Worm (Caenorhabditis elegans) whole organism, L2 larva: ENCODE results near the gene cct-8.

Experiments
- C34F6.9 ChIP-seq: fragments of 150-350 bp; optimal IDR thresholded peaks from 2 replicates; lab custom pipeline; 2014; ENCODE audit warnings: missing biosample characterization, missing genetic modification characterization
- F13H6.1 ChIP-seq: sonication (generic microtip); optimal IDR thresholded peaks from 2 replicates; lab custom pipeline; 2016; ENCODE audit warnings: missing genetic modification characterization, missing compliant biosample characterization
- R02D3.7 ChIP-seq: fragments of 150-350 bp; optimal IDR thresholded peaks from 2 replicates; lab custom pipeline; 2014; ENCODE audit warnings: missing biosample characterization, missing genetic modification characterization
- Y55F3AM.14 ChIP-seq: fragments of 200-800 bp; sonication (Bioruptor generic); optimal IDR thresholded peaks from 2 replicates; lab custom pipeline; 2018; ENCODE audit warnings: mild to moderate bottlenecking, missing genetic modification characterization, missing compliant biosample characterization
- ZK546.5 ChIP-seq: sonication (generic microtip); optimal IDR thresholded peaks from 2 replicates; lab custom pipeline; 2017; ENCODE audit warnings: missing biosample characterization, missing genetic modification characterization
- alr-1 ChIP-seq: fragments of 150-350 bp; optimal IDR thresholded peaks from 2 replicates; lab custom pipeline; 2014; ENCODE audit warnings: missing biosample characterization, missing genetic modification characterization
- aly-2 ChIP-seq: fragments of 150-350 bp; optimal IDR thresholded peaks from 2 replicates; lab custom pipeline; 2014; ENCODE audit warnings: missing biosample characterization, missing genetic modification characterization
- ama-1 ChIP-seq: fragments of 150-350 bp; optimal IDR thresholded peaks from 2 replicates; lab custom pipeline; 2018; ENCODE audit warnings: inconsistent platforms
- blmp-1 ChIP-seq: sonication (generic microtip); optimal IDR thresholded peaks from 2 replicates; lab custom pipeline; 2017; ENCODE audit warnings: missing genetic modification characterization, mild to moderate bottlenecking, missing compliant biosample characterization, antibody characterized with exemption, moderate library complexity; ENCODE audit not compliant: insufficient read depth
- ceh-16 ChIP-seq: fragments of 150-350 bp; optimal IDR thresholded peaks from 2 replicates; lab custom pipeline; 2014; ENCODE audit warnings: missing biosample characterization, missing genetic modification characterization
- ceh-82 ChIP-seq: fragments of 150-350 bp; optimal IDR thresholded peaks from 2 replicates; lab custom pipeline; 2014; ENCODE audit warnings: missing biosample characterization, missing genetic modification characterization
- crh-2 ChIP-seq: sonication (generic microtip); optimal IDR thresholded peaks from 2 replicates; lab custom pipeline; 2017; ENCODE audit warnings: missing biosample characterization, missing genetic modification characterization
- egl-27 ChIP-seq: sonication (generic microtip); optimal IDR thresholded peaks from 3 replicates; lab custom pipeline; 2017; ENCODE audit warnings: missing biosample characterization, missing genetic modification reagents, missing genetic modification characterization
- elt-1 ChIP-seq: fragments of 150-350 bp; optimal IDR thresholded peaks from 2 replicates; lab custom pipeline; 2014; ENCODE audit warnings: missing biosample characterization, missing genetic modification characterization
- fos-1 ChIP-seq: fragments of 150-350 bp; optimal IDR thresholded peaks from 2 replicates; lab custom pipeline; 2014; ENCODE audit warnings: missing biosample characterization, missing genetic modification characterization
- gmeb-1 ChIP-seq: fragments of 150-350 bp; optimal IDR thresholded peaks from 2 replicates; lab custom pipeline; 2014; ENCODE audit warnings: missing biosample characterization, missing genetic modification characterization
- lin-11 ChIP-seq: fragments of 150-350 bp; sonication (generic microtip); optimal IDR thresholded peaks from 2 replicates; lab custom pipeline; 2014; ENCODE audit warnings: missing biosample characterization, missing genetic modification characterization, inconsistent platforms, mixed read lengths
- lin-39 ChIP-seq: fragments of 150-350 bp; optimal IDR thresholded peaks from 2 replicates; lab custom pipeline; 2014; ENCODE audit warnings: missing biosample characterization, missing genetic modification reagents, missing genetic modification characterization
- lsy-2 ChIP-seq, 2 experiments: fragments of 150-350 bp in 1 of 2; sonication (generic microtip) in 1 of 2; optimal IDR thresholded peaks; 2 replicates each; lab custom pipeline; 2014 to 2017; ENCODE audit warnings: missing biosample characterization in 2 of 2, missing genetic modification characterization in 2 of 2
- mab-5 ChIP-seq: fragments of 150-350 bp; optimal IDR thresholded peaks from 2 replicates; lab custom pipeline; 2014; ENCODE audit warnings: missing biosample characterization, missing genetic modification characterization
- mdl-1 ChIP-seq, 2 experiments: fragments of 150-350 bp in 1 of 2; sonication (generic microtip) in 1 of 2; optimal IDR thresholded peaks; 2 replicates each; lab custom pipeline; 2017; ENCODE audit warnings: missing biosample characterization in 2 of 2, missing genetic modification characterization in 2 of 2
- nhr-11 ChIP-seq: fragments of 150-350 bp; optimal IDR thresholded peaks from 2 replicates; lab custom pipeline; 2014; ENCODE audit warnings: missing biosample characterization, missing genetic modification characterization
- nhr-12 ChIP-seq: fragments of 150-350 bp; optimal IDR thresholded peaks from 2 replicates; lab custom pipeline; 2014; ENCODE audit warnings: missing biosample characterization, missing genetic modification characterization
- nhr-129 ChIP-seq: fragments of 150-350 bp; optimal IDR thresholded peaks from 2 replicates; lab custom pipeline; 2014; ENCODE audit warnings: missing biosample characterization, missing genetic modification characterization
- nhr-237 ChIP-seq: fragments of 150-350 bp; optimal IDR thresholded peaks from 2 replicates; lab custom pipeline; 2014; ENCODE audit warnings: missing biosample characterization, missing genetic modification characterization
- nhr-25 ChIP-seq: fragments of 150-350 bp; sonication (generic microtip); optimal IDR thresholded peaks from 3 replicates; lab custom pipeline; 2014; ENCODE audit warnings: missing biosample characterization, missing genetic modification characterization
- nhr-6 ChIP-seq: fragments of 150-350 bp; optimal IDR thresholded peaks from 2 replicates; lab custom pipeline; 2014; ENCODE audit warnings: missing biosample characterization, missing genetic modification characterization
- peb-1 ChIP-seq: fragments of 150-350 bp; optimal IDR thresholded peaks from 2 replicates; lab custom pipeline; 2014; ENCODE audit warnings: missing biosample characterization, missing genetic modification characterization
- skn-1 ChIP-seq: sonication (generic microtip); optimal IDR thresholded peaks from 2 replicates; lab custom pipeline; 2017; ENCODE audit warnings: missing biosample characterization, missing genetic modification characterization
- sma-3 ChIP-seq: sonication (generic microtip); optimal IDR thresholded peaks from 2 replicates; lab custom pipeline; 2016; ENCODE audit warnings: missing genetic modification reagents, missing genetic modification characterization, missing compliant biosample characterization
- sma-9 ChIP-seq, 2 experiments: fragments of 150-350 bp in 1 of 2; sonication (generic microtip) in 1 of 2; optimal IDR thresholded peaks; 2 replicates each; lab custom pipeline; 2014 to 2016; ENCODE audit warnings: missing genetic modification characterization in 2 of 2, mild to moderate bottlenecking in 1 of 2, missing biosample characterization in 1 of 2, missing compliant biosample characterization in 1 of 2, missing genetic modification reagents in 1 of 2, moderate library complexity in 1 of 2
- unc-39 ChIP-seq: fragments of 150-350 bp; optimal IDR thresholded peaks from 2 replicates; lab custom pipeline; 2014; ENCODE audit warnings: missing biosample characterization, missing genetic modification characterization
- unc-55 ChIP-seq: fragments of 150-350 bp; sonication (generic microtip); optimal IDR thresholded peaks from 3 replicates; lab custom pipeline; 2014; ENCODE audit warnings: missing biosample characterization, missing genetic modification reagents, missing genetic modification characterization
- ztf-11 ChIP-seq: sonication (generic microtip); optimal IDR thresholded peaks from 2 replicates; lab custom pipeline; 2017; ENCODE audit warnings: missing biosample characterization, missing genetic modification characterization
- ztf-4 ChIP-seq: fragments of 150-350 bp; optimal IDR thresholded peaks from 2 replicates; lab custom pipeline; 2014; ENCODE audit warnings: missing biosample characterization, missing genetic modification characterization

Gene cct-8

DNA sequence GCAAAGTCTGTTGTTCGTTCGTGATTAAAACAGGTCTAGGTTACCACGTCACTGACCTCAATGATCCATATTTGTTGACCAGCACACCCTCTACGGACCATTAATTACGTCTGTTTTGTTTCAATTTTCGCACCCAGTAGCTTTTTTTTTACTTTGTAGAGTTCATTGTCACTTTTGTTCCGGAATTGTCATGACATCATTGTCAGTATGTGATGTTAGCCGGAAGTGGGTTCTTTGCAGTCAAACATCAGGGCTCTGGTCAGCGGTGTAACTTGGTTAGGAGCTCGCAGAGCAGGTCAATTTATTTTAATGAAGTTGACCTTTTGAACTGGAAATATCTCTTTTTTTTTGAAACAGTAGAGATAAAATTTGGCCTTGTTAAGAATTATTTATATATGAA is 42.9 kb upstream of the cct-8 start, which contains the start of gene C44B12.6:
TSS of gene C44B12.6 (minus strand) at position 101 of the 400 bp plus-strand sequence.
- TF ChIP-seq unc-39 (tag; lab: Kevin White, UChicago) (no peak), elt-1 (tag; lab: Kevin White, UChicago) (no peak), ceh-16 (tag; lab: Kevin White, UChicago) (no peak), lin-39 (no peak)

DNA sequence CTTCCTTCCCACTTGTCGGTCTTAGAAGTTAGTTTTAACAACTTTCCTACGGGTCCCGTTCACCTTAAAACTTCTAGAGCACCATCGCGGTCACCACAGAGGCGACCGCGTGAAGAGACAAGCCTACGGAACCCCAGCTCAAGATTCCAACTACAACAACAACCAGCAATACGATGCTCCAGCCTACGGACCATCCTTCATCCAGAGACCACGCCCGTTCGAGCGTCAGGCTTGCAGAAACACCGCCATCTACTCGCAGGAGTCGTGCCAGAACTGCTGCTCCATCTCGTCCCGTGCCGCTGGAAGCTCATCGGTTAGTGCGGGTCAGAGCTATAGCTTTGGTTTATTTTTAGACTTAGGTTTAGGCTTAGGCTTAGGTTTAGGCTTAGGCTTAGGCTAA is 34.1 kb upstream of the cct-8 start:
- TF ChIP-seq nhr-237 (tag; lab: Kevin White, UChicago): no peak

DNA sequence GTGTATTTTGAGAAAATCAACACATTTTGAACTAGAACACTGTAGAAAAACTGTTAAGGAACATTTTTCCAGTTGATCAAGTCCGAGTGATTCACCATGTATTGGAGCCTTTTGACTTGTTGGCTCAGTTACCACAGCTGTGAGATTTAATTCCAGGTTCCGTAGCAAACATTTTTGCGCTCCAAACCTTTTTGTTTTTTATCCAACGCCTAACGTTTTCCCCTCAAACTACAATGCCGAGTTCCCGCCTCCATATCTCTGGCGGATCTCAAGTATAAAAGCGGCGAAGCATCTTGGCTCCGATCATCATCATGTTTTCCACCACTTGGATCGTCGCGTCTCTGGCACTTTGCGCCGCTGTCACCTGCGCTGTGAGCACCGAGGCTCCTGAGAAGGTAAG is 32.8 kb upstream of the cct-8 start, which contains the start of gene perm-2:
TSS of gene perm-2 (plus strand) at position 301 of the 400 bp plus-strand sequence.
- TF ChIP-seq ZK546.5 (no peak), lin-11 (tag; lab: Kevin White, UChicago) (no peak), unc-55 (no peak), ceh-16 (tag; lab: Kevin White, UChicago) (no peak), mdl-1 (tag; optimal IDR thresholded peaks at IDR 0.05; lab: Kevin White, UChicago) (no peak), ama-1 (lab: Kevin White, UChicago) (no peak), crh-2 (tag; lab: Kevin White, UChicago) (no peak), aly-2 (tag; lab: Kevin White, UChicago) (no peak), nhr-11 (tag; lab: Kevin White, UChicago) (no peak), egl-27 (tag; lab: Kevin White, UChicago) (no peak), nhr-25 (tag; lab: Kevin White, UChicago) (no peak), Y55F3AM.14 (no peak), R02D3.7 (tag; lab: Kevin White, UChicago) (no peak), elt-1 (tag; lab: Kevin White, UChicago) (no peak), nhr-237 (tag; lab: Kevin White, UChicago) (no peak)

DNA sequence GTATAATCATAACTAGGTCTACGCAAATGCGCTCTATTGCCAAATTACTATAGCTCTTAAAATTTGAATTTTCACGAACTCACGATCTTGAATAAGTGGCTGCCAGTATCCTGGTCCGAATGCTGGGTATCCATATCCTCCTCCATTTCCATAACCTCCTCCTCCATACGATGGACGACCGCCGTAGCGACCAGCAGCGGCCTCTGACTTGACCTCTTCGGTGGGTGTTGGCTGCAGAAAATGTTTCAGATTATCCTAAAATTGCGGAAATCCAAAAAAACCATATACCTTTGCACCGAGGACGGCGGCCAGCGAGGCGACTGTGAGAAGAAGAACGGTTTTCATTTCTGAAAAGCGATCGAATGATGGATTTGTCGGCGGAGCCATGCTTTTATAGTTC is 31.0 kb upstream of the cct-8 start, which contains the start of gene perm-4:
TSS of gene perm-4 (minus strand) at position 367 of the 400 bp plus-strand sequence.
- TF ChIP-seq peb-1 (tag; lab: Kevin White, UChicago) (no peak), sma-9 (GFP tag; optimal IDR thresholded peaks at IDR 0.05; lab: Kevin White, UChicago) (no peak), sma-9 (tag; optimal IDR thresholded peaks at IDR 0.05; lab: Kevin White, UChicago) (no peak), ztf-4 (tag; lab: Kevin White, UChicago) (no peak), nhr-6 (tag; lab: Kevin White, UChicago) (no peak), ceh-82 (tag; lab: Kevin White, UChicago) (no peak), unc-39 (tag; lab: Kevin White, UChicago) (no peak), lin-39 (no peak), F13H6.1 (tag; lab: Kevin White, UChicago) (no peak), ceh-16 (tag; lab: Kevin White, UChicago) (no peak), lsy-2 (tag; optimal IDR thresholded peaks at IDR 0.05; lab: Kevin White, UChicago) (no peak), mab-5 (tag; lab: Kevin White, UChicago) (no peak), ZK546.5 (no peak), lin-11 (tag; lab: Kevin White, UChicago) (no peak)

DNA sequence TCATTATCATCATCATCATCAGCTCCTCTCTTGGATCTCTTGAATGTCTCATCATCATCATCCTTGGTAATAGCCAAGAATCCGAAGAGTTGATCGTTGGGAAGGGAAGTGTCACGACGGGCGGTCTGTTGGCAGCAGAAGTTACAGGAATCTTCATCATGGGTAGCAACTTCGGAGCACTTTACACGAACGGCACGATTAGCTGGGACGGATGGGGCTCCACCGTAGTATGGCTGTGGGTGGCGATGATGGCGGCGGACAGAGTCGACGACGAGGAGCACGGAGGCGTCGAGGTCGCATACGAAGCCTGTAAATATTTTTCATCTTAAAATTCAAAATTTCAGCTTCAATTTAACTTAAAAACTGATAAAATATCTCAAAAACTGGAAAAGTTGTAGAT is 29.6 kb upstream of the cct-8 start:
- TF ChIP-seq sma-3 (GFP tag; lab: Kevin White, UChicago) (no peak), egl-27 (tag; lab: Kevin White, UChicago) (no peak), skn-1 (tag; lab: Kevin White, UChicago) (no peak), elt-1 (tag; lab: Kevin White, UChicago) (no peak), nhr-6 (tag; lab: Kevin White, UChicago) (no peak), blmp-1 (tag; lab: Kevin White, UChicago) (no peak), gmeb-1 (no peak), nhr-12 (tag; lab: Kevin White, UChicago) (no peak), C34F6.9 (tag; lab: Kevin White, UChicago) (no peak), crh-2 (tag; lab: Kevin White, UChicago) (no peak)

DNA sequence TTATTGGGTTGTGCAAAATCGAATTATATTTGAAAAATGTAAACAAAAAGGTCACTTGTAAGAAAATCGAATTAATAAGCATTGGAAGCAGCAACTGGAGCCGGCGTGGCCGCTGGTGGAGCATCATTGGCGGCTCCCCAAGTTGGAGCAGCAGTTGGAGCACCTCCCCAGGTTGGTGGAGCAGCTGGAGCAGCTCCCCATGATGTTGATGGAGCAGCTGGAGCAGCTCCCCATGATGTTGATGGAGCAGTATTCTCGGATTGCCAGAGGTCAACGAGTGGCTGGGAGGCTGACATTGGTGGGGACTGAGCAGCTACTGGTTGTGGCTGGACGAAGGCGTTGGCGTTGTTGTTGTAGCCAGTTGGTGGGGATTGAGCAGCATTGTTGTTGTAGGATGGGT is 27.8 kb upstream of the cct-8 start:
- no peak for TF ChIP-seq fos-1
- TF ChIP-seq R02D3.7 (tag; lab: Kevin White, UChicago): no peak
- TF ChIP-seq ztf-11 (tag; lab: Kevin White, UChicago): no peak
- no peak for TF ChIP-seq ztf-4 (tag; lab: Kevin White, UChicago)
- TF ChIP-seq aly-2 (tag; lab: Kevin White, UChicago): no peak
- no peak for TF ChIP-seq nhr-12 (tag; lab: Kevin White, UChicago)
- no peak for TF ChIP-seq blmp-1 (tag; lab: Kevin White, UChicago)
- TF ChIP-seq nhr-129: no peak
- no peak for TF ChIP-seq ceh-16 (tag; lab: Kevin White, UChicago)
- no peak for TF ChIP-seq ceh-82 (tag; lab: Kevin White, UChicago)
- no peak for TF ChIP-seq lin-39
- TF ChIP-seq alr-1 (tag; lab: Kevin White, UChicago): no peak
